Worm (Caenorhabditis elegans) whole organism, L4 larva: ENCODE measurements around the gene zfp-1.

Experiments used
- Y5F2A.4 ChIP-seq: fragments of 200-800 bp; sonication (Bioruptor generic); optimal IDR thresholded peaks from 2 replicates; lab custom pipeline; 2018; ENCODE audit warnings: mild to moderate bottlenecking, missing genetic modification characterization, missing compliant biosample characterization
- ceh-82 ChIP-seq: sonication (generic microtip); optimal IDR thresholded peaks from 2 replicates; lab custom pipeline; 2017; ENCODE audit warnings: missing biosample characterization, missing genetic modification characterization
- dpl-1 ChIP-seq: fragments of 150-350 bp; optimal IDR thresholded peaks from 2 replicates; lab custom pipeline; 2014; ENCODE audit warnings: missing biosample characterization, missing genetic modification reagents, missing genetic modification characterization
- lin-13 ChIP-seq: fragments of 150-350 bp; optimal IDR thresholded peaks from 2 replicates; lab custom pipeline; 2014; ENCODE audit warnings: missing biosample characterization, missing genetic modification reagents, missing genetic modification characterization
- mep-1 ChIP-seq: fragments of 150-350 bp; sonication (generic microtip); optimal IDR thresholded peaks from 3 replicates; lab custom pipeline; 2014; ENCODE audit warnings: missing biosample characterization, missing genetic modification characterization
- nhr-11 ChIP-seq: fragments of 150-350 bp; optimal IDR thresholded peaks from 2 replicates; lab custom pipeline; 2014; ENCODE audit warnings: missing biosample characterization, missing genetic modification characterization
- pqm-1 ChIP-seq: sonication (generic microtip); optimal IDR thresholded peaks from 2 replicates; lab custom pipeline; 2017; ENCODE audit warnings: missing biosample characterization, missing genetic modification characterization
- snpc-4 ChIP-seq: fragments of 150-350 bp; optimal IDR thresholded peaks from 2 replicates; lab custom pipeline; 2014; ENCODE audit warnings: missing biosample characterization, missing genetic modification characterization

ce11 chrIII:8749487-8749886 is 41.8 kb upstream of the zfp-1 start, which contains the start of gene sma-2:
- TF ChIP-seq Y5F2A.4 (no peak), dpl-1 (GFP tag; lab: Kevin White, UChicago) (peak; percentile 39), snpc-4 (tag; lab: Kevin White, UChicago) (no peak), ceh-82 (no peak), pqm-1 (tag; lab: Kevin White, UChicago) (peak; percentile 39), mep-1 (tag; lab: Kevin White, UChicago) (peak; percentile 78), nhr-11 (tag; lab: Kevin White, UChicago) (no peak), lin-13 (GFP tag; lab: Kevin White, UChicago) (peak; percentile 5)
